Worm (Caenorhabditis elegans) whole organism, late embryonic: ENCODE measurements around the gene C51E3.10.

Experiments
- K02D7.2 ChIP-seq: sonication (generic microtip); optimal IDR thresholded peaks from 2 replicates; lab custom pipeline; 2017; ENCODE audit warnings: mild to moderate bottlenecking, missing genetic modification characterization, missing compliant biosample characterization
- K09A11.1 ChIP-seq: sonication (generic microtip); optimal IDR thresholded peaks from 2 replicates; lab custom pipeline; 2017; ENCODE audit warnings: antibody characterized with exemption, mild to moderate bottlenecking, missing genetic modification characterization, missing compliant biosample characterization; ENCODE audit not compliant: insufficient read depth
- ama-1 ChIP-seq: fragments of 150-350 bp; optimal IDR thresholded peaks from 2 replicates; lab custom pipeline; 2014
- ceh-24 ChIP-seq: sonication (generic microtip); optimal IDR thresholded peaks from 2 replicates; lab custom pipeline; 2016; ENCODE audit warnings: mild to moderate bottlenecking, missing genetic modification characterization, missing compliant biosample characterization
- ceh-45 ChIP-seq: fragments of 200-800 bp; sonication (Bioruptor generic); IDR thresholded peaks from 2 replicates; pipeline ENCODE4 v1.3.6; 2022; ENCODE audit warnings: missing genetic modification reagents, missing genetic modification characterization, missing compliant biosample characterization
- che-1 ChIP-seq: sonication (generic microtip); optimal IDR thresholded peaks from 2 replicates; lab custom pipeline; 2016; ENCODE audit warnings: mild to moderate bottlenecking, missing genetic modification characterization, missing compliant biosample characterization
- dve-1 ChIP-seq: sonication (generic microtip); optimal IDR thresholded peaks from 2 replicates; lab custom pipeline; 2017; ENCODE audit warnings: antibody characterized with exemption, mild to moderate bottlenecking, missing genetic modification characterization, missing compliant biosample characterization
- fkh-10 ChIP-seq: fragments of 150-350 bp; optimal IDR thresholded peaks from 2 replicates; lab custom pipeline; 2014; ENCODE audit warnings: missing biosample characterization, missing genetic modification reagents, missing genetic modification characterization
- hlh-30 ChIP-seq: sonication (generic microtip); optimal IDR thresholded peaks from 2 replicates; lab custom pipeline; 2017; ENCODE audit warnings: antibody characterized with exemption, missing genetic modification characterization, missing compliant biosample characterization; ENCODE audit not compliant: insufficient read depth
- mec-3 ChIP-seq: sonication (generic microtip); optimal IDR thresholded peaks from 2 replicates; lab custom pipeline; 2016; ENCODE audit warnings: borderline replicate concordance, missing genetic modification characterization, missing compliant biosample characterization
- nhr-11 ChIP-seq: fragments of 150-350 bp; optimal IDR thresholded peaks from 2 replicates; lab custom pipeline; 2014; ENCODE audit warnings: missing biosample characterization, missing genetic modification characterization
- pag-3 ChIP-seq: sonication (generic microtip); optimal IDR thresholded peaks from 2 replicates; lab custom pipeline; 2016; ENCODE audit warnings: missing compliant biosample characterization, missing genetic modification characterization, borderline replicate concordance
- ref-2 ChIP-seq: sonication (generic microtip); optimal IDR thresholded peaks from 2 replicates; lab custom pipeline; 2016; ENCODE audit warnings: missing genetic modification characterization, missing compliant biosample characterization
- unc-55 ChIP-seq: sonication (generic microtip); optimal IDR thresholded peaks from 2 replicates; lab custom pipeline; 2017; ENCODE audit warnings: missing biosample characterization, missing genetic modification reagents, missing genetic modification characterization

DNA sequence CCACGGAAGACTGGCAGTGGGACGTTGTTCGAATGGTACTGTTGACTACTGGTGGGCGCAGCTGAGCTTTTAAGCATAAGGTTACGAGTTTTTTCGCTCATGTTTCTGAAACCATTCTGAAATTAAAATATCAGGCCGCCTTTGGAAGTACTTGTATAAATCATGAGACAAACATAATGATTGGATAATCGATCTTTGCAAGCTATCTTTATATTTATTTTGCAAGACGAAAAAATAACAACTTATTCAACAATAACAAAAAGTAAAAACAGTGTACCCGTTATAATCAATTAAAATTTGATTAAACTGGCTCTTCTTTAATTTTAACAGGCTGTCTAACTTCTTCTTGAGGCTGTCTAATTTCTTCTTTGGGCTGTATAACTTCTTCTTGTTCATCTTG lies 44.5 kb upstream of the C51E3.10 start, which contains the start of gene ZK856.16:
- TF ChIP-seq ref-2 (tag; lab: Kevin White, UChicago) (no peak), che-1 (tag; lab: Kevin White, UChicago) (no peak), ama-1 (lab: Kevin White, UChicago) (no peak), ceh-24 (no peak), nhr-11 (tag; lab: Kevin White, UChicago) (no peak), ceh-45 (GFP tag; lab: Robert Waterston, UW) (no peak), K02D7.2 (no peak), fkh-10 (GFP tag; lab: Kevin White, UChicago) (no peak), unc-55 (no peak), dve-1 (tag; lab: Kevin White, UChicago) (no peak), pag-3 (tag; lab: Kevin White, UChicago) (no peak), K09A11.1 (tag; lab: Kevin White, UChicago) (no peak), hlh-30 (tag; lab: Kevin White, UChicago) (no peak), mec-3 (tag; lab: Kevin White, UChicago) (no peak)
